Fruit fly (Drosophila melanogaster): Measurements from ENCODE around the gene Nipsnap.

- TF ChIP-seq EcR (GFP tag; optimal IDR thresholded peaks at IDR 0.05) (no peak), CG13204 (GFP tag; optimal IDR thresholded peaks at IDR 0.05) (no peak), Ets98B (GFP tag; IDR thresholded peaks at IDR 0.05) (no peak), CG34367 (tag; optimal IDR thresholded peaks at IDR 0.05) (no peak), CG32121 (GFP tag; IDR thresholded peaks at IDR 0.05) (no peak), CG4496 (GFP tag; IDR thresholded peaks at IDR 0.05) (no peak), CG17806 (tag; optimal IDR thresholded peaks at IDR 0.05) (no peak), rn (GFP tag; IDR thresholded peaks at IDR 0.05) (no peak)
Observed at dm6 chrX:16073375-16073982, at the start of gene Nipsnap.

All from whole organism, pupa.